Worm (Caenorhabditis elegans) whole organism, mixed stage, embryonic: ENCODE measurements around the gene ZK185.5.

Source experiments
- mls-2 ChIP-seq: sonication (generic microtip); optimal IDR thresholded peaks from 2 replicates; lab custom pipeline; 2016; ENCODE audit warnings: mild to moderate bottlenecking, missing genetic modification characterization, moderate library complexity, missing compliant biosample characterization
- nhr-76 ChIP-seq: sonication (generic microtip); optimal IDR thresholded peaks from 2 replicates; lab custom pipeline; 2017; ENCODE audit warnings: missing biosample characterization, missing genetic modification characterization
- snpc-4 ChIP-seq: fragments of 150-350 bp; optimal IDR thresholded peaks from 2 replicates; lab custom pipeline; 2014; ENCODE audit warnings: missing biosample characterization, missing genetic modification characterization
- unc-62 ChIP-seq: fragments of 150-350 bp; optimal IDR thresholded peaks from 2 replicates; lab custom pipeline; 2014; ENCODE audit warnings: missing biosample characterization, missing genetic modification reagents, missing genetic modification characterization
- zip-8 ChIP-seq: fragments of 150-350 bp; optimal IDR thresholded peaks from 2 replicates; lab custom pipeline; 2014; ENCODE audit warnings: missing biosample characterization, missing genetic modification characterization

ce11 chrIV:4568402-4568891, 22.7 kb upstream of the ZK185.5 start, which contains the start of gene F28E10.1:
- TF ChIP-seq unc-62 (GFP tag; lab: Kevin White, UChicago) = no peak
- no peak for TF ChIP-seq nhr-76 (tag; lab: Kevin White, UChicago)
- TF ChIP-seq mls-2 (tag; lab: Kevin White, UChicago) = no peak
- TF ChIP-seq zip-8 (tag; lab: Kevin White, UChicago) = no peak
- TF ChIP-seq snpc-4 (tag; lab: Kevin White, UChicago) = no peak
